Fruit fly (Drosophila melanogaster) whole organism: ENCODE measurements around the gene CG9154.

ENCODE experiments used
- CG8478 ChIP-seq: fragments of >200 bp; optimal IDR thresholded peaks from 2 replicates; lab custom pipeline; 2018; ENCODE audit warnings: inconsistent platforms
- Dll ChIP-seq: fragments of >200 bp; optimal IDR thresholded peaks from 2 replicates; lab custom pipeline; 2017
- EcR ChIP-seq, 2 experiments: fragments of >200 bp; optimal IDR thresholded peaks; 2 replicates each; lab custom pipeline; 2017; ENCODE audit warnings: missing biosample characterization in 2 of 2, missing genetic modification characterization in 2 of 2, missing genetic modification reagents in 2 of 2
- pan ChIP-seq: fragments of >200 bp; optimal IDR thresholded peaks from 2 replicates; lab custom pipeline; 2017
- psq ChIP-seq: fragments of >200 bp; optimal IDR thresholded peaks from 2 replicates; lab custom pipeline; 2017
- usp ChIP-seq: fragments of >200 bp; optimal IDR thresholded peaks from 2 replicates; lab custom pipeline; 2017; ENCODE audit warnings: missing biosample characterization, missing genetic modification characterization, mixed read lengths

DNA sequence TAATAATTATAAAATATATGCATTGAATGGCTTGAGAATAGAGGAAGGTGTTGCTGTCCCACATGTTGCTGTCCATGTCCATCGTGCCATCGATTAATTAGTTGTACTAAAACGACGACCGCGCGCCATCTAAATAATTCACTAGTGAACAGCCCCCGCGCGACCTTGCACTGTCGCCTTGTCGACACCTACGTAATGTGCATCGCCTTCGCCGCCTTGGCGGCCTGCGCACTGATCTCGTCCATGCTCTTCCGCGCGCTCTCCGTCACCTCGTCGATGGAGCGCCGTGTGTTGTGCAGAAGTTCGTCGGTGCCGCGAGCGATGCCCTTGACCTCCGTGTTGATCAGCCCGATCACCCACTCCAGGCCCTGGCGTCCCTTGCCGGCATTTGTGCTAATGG, 23.6 kb downstream of the CG9154 start:
- TF ChIP-seq EcR (GFP tag; optimal IDR thresholded peaks at IDR 0.05; lab: Kevin White, UChicago) (no peak), psq (no peak), pan (lab: Kevin White, UChicago) (no peak), CG8478 (lab: Kevin White, UChicago) (no peak), usp (GFP tag; lab: Kevin White, UChicago) (no peak), Dll (lab: Kevin White, UChicago) (no peak)
